Worm (Caenorhabditis elegans) whole organism, L1 larva: Measurements from ENCODE around the gene srh-88.
"Not testable (repeated sequence)": the region's sequence is repeated elsewhere in the genome, so short reads cannot be mapped to it uniquely, and the experiment has no call there.

ENCODE experiments used
- C04F5.9 ChIP-seq: sonication (generic microtip); optimal IDR thresholded peaks from 2 replicates; lab custom pipeline; 2016; ENCODE audit warnings: missing genetic modification characterization, missing compliant biosample characterization
- C16A3.4 ChIP-seq: fragments of 150-350 bp; optimal IDR thresholded peaks from 2 replicates; lab custom pipeline; 2014; ENCODE audit warnings: missing biosample characterization, missing genetic modification characterization
- Y116A8C.19 ChIP-seq: sonication (generic microtip); optimal IDR thresholded peaks from 2 replicates; lab custom pipeline; 2016; ENCODE audit warnings: missing compliant biosample characterization, missing genetic modification characterization, borderline replicate concordance
- ceh-63 ChIP-seq: fragments of 200-800 bp; sonication (Bioruptor generic); optimal IDR thresholded peaks from 2 replicates; lab custom pipeline; 2018; ENCODE audit warnings: mild to moderate bottlenecking, missing genetic modification characterization, missing compliant biosample characterization
- dsc-1 ChIP-seq: sonication (generic microtip); optimal IDR thresholded peaks from 2 replicates; lab custom pipeline; 2016; ENCODE audit warnings: mild to moderate bottlenecking, missing genetic modification characterization, missing compliant biosample characterization
- efl-1 ChIP-seq, 4 experiments: fragments of 150-350 bp; optimal IDR thresholded peaks in 3 of 4; peaks in 1 of 4; 1 replicate in 1 of 4; 2 replicates in 3 of 4; lab custom pipeline; 2014; ENCODE audit warnings: missing biosample characterization in 2 of 4, missing genetic modification characterization in 2 of 4, missing genetic modification reagents in 2 of 4
- efl-3 ChIP-seq: fragments of 200-800 bp; sonication (Bioruptor generic); optimal IDR thresholded peaks from 2 replicates; lab custom pipeline; 2018; ENCODE audit warnings: mild to moderate bottlenecking, missing genetic modification characterization, missing compliant biosample characterization
- egl-13 ChIP-seq: sonication (generic microtip); optimal IDR thresholded peaks from 2 replicates; lab custom pipeline; 2016; ENCODE audit warnings: missing genotype, missing genetic modification reagents, missing genetic modification characterization, missing compliant biosample characterization
- fkh-4 ChIP-seq: sonication (generic microtip); optimal IDR thresholded peaks from 2 replicates; lab custom pipeline; 2016; ENCODE audit warnings: missing compliant biosample characterization, missing genetic modification characterization, borderline replicate concordance
- fos-1 ChIP-seq: fragments of 150-350 bp; optimal IDR thresholded peaks from 2 replicates; lab custom pipeline; 2014; ENCODE audit warnings: missing biosample characterization, missing genetic modification characterization
- hlh-4 ChIP-seq: sonication (generic microtip); optimal IDR thresholded peaks from 2 replicates; lab custom pipeline; 2016; ENCODE audit warnings: mild to moderate bottlenecking, missing genetic modification characterization, missing compliant biosample characterization
- isw-1 ChIP-seq: fragments of 200-800 bp; sonication (Bioruptor generic); IDR thresholded peaks from 2 replicates; pipeline ENCODE4 v1.3.6; 2022; ENCODE audit warnings: missing genetic modification characterization, missing compliant biosample characterization
- lin-13 ChIP-seq: fragments of 150-350 bp; optimal IDR thresholded peaks from 2 replicates; lab custom pipeline; 2014; ENCODE audit warnings: missing biosample characterization, missing genetic modification reagents, missing genetic modification characterization
- lin-14 ChIP-seq: fragments of 200-800 bp; sonication (Bioruptor generic); optimal IDR thresholded peaks from 2 replicates; lab custom pipeline; 2018; ENCODE audit warnings: mild to moderate bottlenecking, missing genetic modification characterization, moderate library complexity, missing compliant biosample characterization
- lin-15B ChIP-seq: fragments of 150-350 bp; sonication (generic microtip); optimal IDR thresholded peaks from 3 replicates; lab custom pipeline; 2014; ENCODE audit warnings: missing biosample characterization, missing genetic modification characterization
- lin-39 ChIP-seq: fragments of 150-350 bp; optimal IDR thresholded peaks from 2 replicates; lab custom pipeline; 2014; ENCODE audit warnings: missing biosample characterization, missing genetic modification reagents, missing genetic modification characterization
- lsy-2 ChIP-seq, 2 experiments: fragments of 150-350 bp; optimal IDR thresholded peaks; 2 replicates each; lab custom pipeline; 2014; ENCODE audit warnings: missing biosample characterization in 2 of 2, missing genetic modification characterization in 2 of 2
- mab-9 ChIP-seq: fragments of 200-800 bp; sonication (Bioruptor generic); IDR thresholded peaks from 2 replicates; pipeline ENCODE4 v1.3.6; 2022; ENCODE audit warnings: missing genetic modification reagents, missing genetic modification characterization, missing compliant biosample characterization
- mdl-1 ChIP-seq, 2 experiments: fragments of 150-350 bp; optimal IDR thresholded peaks; 2 replicates each; lab custom pipeline; 2014 to 2017; ENCODE audit warnings: missing biosample characterization in 2 of 2, missing genetic modification characterization in 2 of 2, inconsistent platforms in 1 of 2
- nhr-19 ChIP-seq: fragments of 200-800 bp; sonication (Bioruptor generic); conservative IDR thresholded peaks from 2 replicates; pipeline ENCODE4 v1.3.6; 2022; ENCODE audit warnings: missing genetic modification characterization, missing compliant biosample characterization
- nhr-28 ChIP-seq: fragments of 150-350 bp; optimal IDR thresholded peaks from 2 replicates; lab custom pipeline; 2014; ENCODE audit warnings: missing biosample characterization, missing genetic modification characterization
- nhr-76 ChIP-seq: sonication (generic microtip); optimal IDR thresholded peaks from 2 replicates; lab custom pipeline; 2017; ENCODE audit warnings: missing biosample characterization, missing genetic modification characterization
- nhr-77 ChIP-seq: fragments of 150-350 bp; optimal IDR thresholded peaks from 2 replicates; lab custom pipeline; 2014; ENCODE audit warnings: missing biosample characterization, missing genetic modification characterization
- nhr-85 ChIP-seq: sonication (generic microtip); peaks from one replicate; lab custom pipeline; 2016; ENCODE audit warnings: missing genetic modification characterization, inconsistent platforms, missing compliant biosample characterization
- pqm-1 ChIP-seq: sonication (generic microtip); optimal IDR thresholded peaks from 3 replicates; lab custom pipeline; 2017; ENCODE audit warnings: missing biosample characterization, missing genetic modification characterization
- snu-23 ChIP-seq: sonication (generic microtip); optimal IDR thresholded peaks from 2 replicates; lab custom pipeline; 2016; ENCODE audit warnings: missing genetic modification characterization, missing compliant biosample characterization
- swsn-7 ChIP-seq: sonication (generic microtip); optimal IDR thresholded peaks from 2 replicates; lab custom pipeline; 2016; ENCODE audit warnings: missing genetic modification characterization, missing compliant biosample characterization
- tbx-2 ChIP-seq: sonication (generic microtip); optimal IDR thresholded peaks from 2 replicates; lab custom pipeline; 2016; ENCODE audit warnings: missing genetic modification characterization, missing compliant biosample characterization
- xbp-1 ChIP-seq: sonication (generic microtip); optimal IDR thresholded peaks from 2 replicates; lab custom pipeline; 2016; ENCODE audit warnings: missing genetic modification characterization, missing compliant biosample characterization
- zip-4 ChIP-seq: fragments of 200-800 bp; sonication (Bioruptor generic); optimal IDR thresholded peaks from 2 replicates; lab custom pipeline; 2018; ENCODE audit warnings: mild to moderate bottlenecking, missing genetic modification characterization, moderate library complexity, missing compliant biosample characterization
- ztf-11 ChIP-seq, 2 experiments: sonication (generic microtip); optimal IDR thresholded peaks; 2 replicates each; lab custom pipeline; 2016 to 2017; ENCODE audit warnings: missing genetic modification characterization in 2 of 2, missing biosample characterization in 1 of 2, missing compliant biosample characterization in 1 of 2

The srh-88 gene

ce11 chrV:2971307-2971999, 6.8 kb upstream of the srh-88 start, which contains the start of gene srw-129:
Gene srw-129, plus strand, starts transcription at chrV:2971949.
- TF ChIP-seq tbx-2 (tag; lab: Kevin White, UChicago) = no peak

ce11 chrV:2962960-2963359, 1.7 kb downstream of the srh-88 start, which contains the start of gene srw-138:
Gene srw-138, minus strand, starts transcription at chrV:2963060.
- no peak for TF ChIP-seq swsn-7 (tag; lab: Kevin White, UChicago)
- no peak for TF ChIP-seq isw-1 (GFP tag; lab: Robert Waterston, UW)
- no peak for TF ChIP-seq nhr-85 (tag; lab: Kevin White, UChicago)
- no peak for TF ChIP-seq zip-4
- TF ChIP-seq ceh-63 = no peak
- no peak for TF ChIP-seq snu-23 (GFP tag; lab: Kevin White, UChicago)
- no peak for TF ChIP-seq ztf-11 (tag; optimal IDR thresholded peaks at IDR 0.05; lab: Kevin White, UChicago)
- TF ChIP-seq nhr-28 = no peak
- no peak for TF ChIP-seq nhr-19
- no peak for TF ChIP-seq C16A3.4
- no peak for TF ChIP-seq C04F5.9 (tag; lab: Kevin White, UChicago)
- TF ChIP-seq mab-9 (GFP tag; lab: Robert Waterston, UW) = no peak
- TF ChIP-seq pqm-1 (tag; lab: Kevin White, UChicago) = no peak

- TF ChIP-seq efl-1 (optimal IDR thresholded peaks at IDR 0.05; lab: Kevin White, UChicago) (no peak), efl-1 (GFP tag; optimal IDR thresholded peaks at IDR 0.05 in 1 of 2; lab: Kevin White, UChicago) (peak in 1 of 2 experiments; percentile 5), lin-39 (no peak)
Observed at ce11 chrV:2960894-2961293, 3.8 kb downstream of the srh-88 start, which contains the start of gene srw-144. Gene srw-144, minus strand, starts transcription at chrV:2960994.

- TF ChIP-seq egl-13 (no peak), lsy-2 (tag; optimal IDR thresholded peaks at IDR 0.05; lab: Kevin White, UChicago) (no peak)
Observed at ce11 chrV:2958202-2958601, 6.5 kb downstream of the srh-88 start, which contains the start of gene srw-142. Gene srw-142, minus strand, starts transcription at chrV:2958302.

- TF ChIP-seq C16A3.4; Y116A8C.19 (tag; lab: Kevin White, UChicago); isw-1 (GFP tag; lab: Robert Waterston, UW): not testable (repeated sequence)
Observed at ce11 chrV:2955342-2955741, 9.3 kb downstream of the srh-88 start, which contains the start of gene srh-248. Gene srh-248, minus strand, starts transcription at chrV:2955442.

ce11 chrV:2952102-2952501, 12.6 kb downstream of the srh-88 start, which contains the start of gene srw-122:
Gene srw-122, minus strand, starts transcription at chrV:2952202.
- TF ChIP-seq efl-3 (GFP tag; lab: Kevin White, UChicago); xbp-1 (tag; lab: Kevin White, UChicago); mdl-1 (tag; optimal IDR thresholded peaks at IDR 0.05; lab: Kevin White, UChicago): not testable (repeated sequence)

- TF ChIP-seq Y116A8C.19 (tag; lab: Kevin White, UChicago) (no peak), hlh-4 (no peak), lin-13 (GFP tag; lab: Kevin White, UChicago) (no peak), nhr-85 (tag; lab: Kevin White, UChicago) (no peak), fos-1 (tag; lab: Kevin White, UChicago) (no peak), dsc-1 (tag; lab: Kevin White, UChicago) (no peak), xbp-1 (tag; lab: Kevin White, UChicago) (no peak), ceh-63 (no peak), lin-15B (no peak), lin-14 (GFP tag; lab: Kevin White, UChicago) (no peak), lsy-2 (tag; optimal IDR thresholded peaks at IDR 0.05; lab: Kevin White, UChicago) (no peak), nhr-76 (tag; lab: Kevin White, UChicago) (no peak), fkh-4 (tag; lab: Kevin White, UChicago) (no peak), nhr-77 (no peak), mdl-1 (tag; optimal IDR thresholded peaks at IDR 0.05; lab: Kevin White, UChicago) (no peak)
Observed at ce11 chrV:2945602-2946001, 19.1 kb downstream of the srh-88 start, which contains the start of gene srh-87. Gene srh-87, minus strand, starts transcription at chrV:2945702.
